Fruit fly (Drosophila melanogaster): ENCODE data around the gene CG15892.
A peak's percentile ranks its signal among the peaks of the same experiment; 100 is the strongest.

CG15892 gene

dm6 chrX:6287842-6288241, 6.3 kb downstream of the CG15892 start, which contains the start of the genes Top3beta and wuho (continued):
- TF ChIP-seq CG6689 (GFP tag; IDR thresholded peaks at IDR 0.05) (no peak), dati (GFP tag; IDR thresholded peaks at IDR 0.05) (no peak), Opbp (GFP tag; IDR thresholded peaks at IDR 0.05; ENCODE audit: partially characterized antibody) (peak; percentile 71), CG2199 (GFP tag; IDR thresholded peaks at IDR 0.05) (no peak), fru (optimal IDR thresholded peaks at IDR 0.05) (no peak), pzg (GFP tag; optimal IDR thresholded peaks at IDR 0.05) (peak; percentile 100), Xrp1 (GFP tag; IDR thresholded peaks at IDR 0.05) (no peak), CG4820 (GFP tag; optimal IDR thresholded peaks at IDR 0.05) (no peak), Meics (GFP tag; optimal IDR thresholded peaks at IDR 0.05) (no peak), pum (GFP tag; optimal IDR thresholded peaks at IDR 0.05) (peak; percentile 31), bcd (GFP tag; optimal IDR thresholded peaks at IDR 0.05) (peak; percentile 68), CG2129 (GFP tag; IDR thresholded peaks at IDR 0.05; ENCODE audit: partially characterized antibody) (0 out of 2 replicates have a peak, but pooled peaks have one; percentile 16), stwl (tag; optimal IDR thresholded peaks at IDR 0.05) (peak; percentile 94), Aef1 (GFP tag; IDR thresholded peaks at IDR 0.05) (no peak), CG12236 (GFP tag; optimal IDR thresholded peaks at IDR 0.05) (no peak), Atf3 (GFP tag; optimal IDR thresholded peaks at IDR 0.05) (no peak), CG10267 (tag; optimal IDR thresholded peaks at IDR 0.05) (peak; percentile 57), CG30431 (GFP tag; optimal IDR thresholded peaks at IDR 0.05) (no peak), CG9727 (GFP tag; optimal IDR thresholded peaks at IDR 0.05) (no peak), CG14050 (GFP tag; IDR thresholded peaks at IDR 0.05) (no peak), CG10147 (GFP tag; optimal IDR thresholded peaks at IDR 0.05) (peak; percentile 14), tup (GFP tag; optimal IDR thresholded peaks at IDR 0.05) (no peak), Doc2 (GFP tag; IDR thresholded peaks at IDR 0.05) (no peak), kay (GFP tag; optimal IDR thresholded peaks at IDR 0.05) (peak; percentile 29), slou (GFP tag; optimal IDR thresholded peaks at IDR 0.05) (no peak), chn (GFP tag; optimal IDR thresholded peaks at IDR 0.05) (peak; percentile 8), CG3838 (GFP tag; optimal IDR thresholded peaks at IDR 0.05) (no peak), zen2 (GFP tag; IDR thresholded peaks at IDR 0.05; ENCODE audit: partially characterized antibody) (0 out of 3 replicates have a peak, but pooled peaks have one; percentile 65), ro (GFP tag; IDR thresholded peaks at IDR 0.05) (no peak), CG4282 (GFP tag; optimal IDR thresholded peaks at IDR 0.05) (no peak), her (GFP tag; optimal IDR thresholded peaks at IDR 0.05) (peak; percentile 62), hkb (optimal IDR thresholded peaks at IDR 0.05) (no peak), hkb (GFP tag; IDR thresholded peaks at IDR 0.05) (no peak), ATbp (GFP tag; optimal IDR thresholded peaks at IDR 0.05) (no peak), Kr (GFP tag; optimal IDR thresholded peaks at IDR 0.05) (no peak), CG8765 (GFP tag; IDR thresholded peaks at IDR 0.05) (no peak), pros (GFP tag; optimal IDR thresholded peaks at IDR 0.05) (no peak), nmo (GFP tag; optimal IDR thresholded peaks at IDR 0.05) (peak; percentile 47), al (GFP tag; IDR thresholded peaks at IDR 0.05) (no peak), Bteb2 (GFP tag; optimal IDR thresholded peaks at IDR 0.05) (peak; percentile 30), Eip74EF (GFP tag; optimal IDR thresholded peaks at IDR 0.05) (no peak), Dip2 (GFP tag; IDR thresholded peaks at IDR 0.05) (no peak), CG17359 (tag; optimal IDR thresholded peaks at IDR 0.05) (no peak), CG17328 (GFP tag; IDR thresholded peaks at IDR 0.05) (no peak), chinmo (GFP tag; IDR thresholded peaks at IDR 0.05; ENCODE audit: partially characterized antibody) (peak; percentile 85; the same call in 2 of the 4 replicates), Ssrp (tag; optimal IDR thresholded peaks at IDR 0.05) (no peak), CG10209 (GFP tag; optimal IDR thresholded peaks at IDR 0.05) (peak; percentile 44), CG8924 (tag; optimal IDR thresholded peaks at IDR 0.05) (peak; percentile 58), D (optimal IDR thresholded peaks at IDR 0.05) (peak; percentile 74), D (GFP tag; optimal IDR thresholded peaks at IDR 0.05) (no peak), Dll (GFP tag; IDR thresholded peaks at IDR 0.05; ENCODE audit: partially characterized antibody) (peak; percentile 68; the same call in 3 of the 4 replicates), CG17612 (GFP tag; IDR thresholded peaks at IDR 0.05) (no peak)
